Fruit fly (Drosophila melanogaster): ENCODE measurements around the gene CG9497.

CG9497 gene

DNA sequence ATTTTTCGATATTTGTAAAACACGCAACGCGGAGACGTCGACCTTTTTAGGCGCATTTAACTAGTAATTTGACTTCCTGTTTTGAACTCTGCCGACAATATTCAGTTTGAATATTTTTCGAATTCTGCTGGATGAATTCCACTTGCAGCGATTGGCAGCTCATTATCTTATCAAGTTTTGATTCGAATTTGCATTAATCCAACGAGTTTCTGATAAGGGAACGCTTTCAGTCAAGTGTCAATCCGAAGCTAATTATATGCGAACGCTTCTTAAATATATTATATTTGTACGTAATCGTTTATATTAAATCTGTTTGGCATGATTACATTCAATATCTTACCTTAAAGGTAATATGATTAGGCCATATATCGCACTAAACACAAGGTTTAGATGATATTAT is at the start of gene CG9497:
CG9497 (minus strand) TSS at position 101 of the 400 bp plus-strand sequence.
- TF ChIP-seq GATAd (GFP tag; optimal IDR thresholded peaks at IDR 0.05) (no peak), HLH106 (tag; optimal IDR thresholded peaks at IDR 0.05) (no peak), tai (GFP tag; optimal IDR thresholded peaks at IDR 0.05) (no peak), lola (GFP tag; optimal IDR thresholded peaks at IDR 0.05) (no peak), rgr (GFP tag; optimal IDR thresholded peaks at IDR 0.05) (no peak), Sp1 (GFP tag; optimal IDR thresholded peaks at IDR 0.05) (no peak), CG32264 (GFP tag; optimal IDR thresholded peaks at IDR 0.05) (no peak), fru (GFP tag; optimal IDR thresholded peaks at IDR 0.05) (no peak)

DNA sequence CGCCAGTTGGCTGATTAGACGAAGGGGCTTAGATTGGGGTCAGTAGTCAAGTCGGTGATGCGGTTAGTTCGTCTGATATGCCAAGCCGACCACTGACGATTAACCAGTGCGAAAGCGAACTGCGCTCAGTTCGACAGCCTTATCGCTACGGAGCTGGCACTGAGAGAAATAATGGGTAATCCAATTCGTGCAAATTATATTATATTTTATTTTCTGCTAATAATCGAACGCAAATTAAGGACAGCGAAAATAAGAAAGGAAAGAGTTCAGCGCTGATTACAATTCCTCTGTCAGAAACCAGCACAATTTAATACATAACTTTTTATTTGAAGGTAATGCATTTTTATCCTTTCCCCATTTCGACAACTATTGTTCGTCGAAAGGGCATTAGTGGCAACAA is 48.9 kb upstream of the CG9497 start, which contains the start of gene CG42369:
CG42369 (minus strand) TSS at position 101 of the 400 bp plus-strand sequence.
- no peak for TF ChIP-seq Rel (GFP tag; optimal IDR thresholded peaks at IDR 0.05)
- TF ChIP-seq Rel (tag; optimal IDR thresholded peaks at IDR 0.05): no peak
- no peak for TF ChIP-seq lola (GFP tag; optimal IDR thresholded peaks at IDR 0.05)
- TF ChIP-seq foxo (GFP tag; optimal IDR thresholded peaks at IDR 0.05): no peak

DNA sequence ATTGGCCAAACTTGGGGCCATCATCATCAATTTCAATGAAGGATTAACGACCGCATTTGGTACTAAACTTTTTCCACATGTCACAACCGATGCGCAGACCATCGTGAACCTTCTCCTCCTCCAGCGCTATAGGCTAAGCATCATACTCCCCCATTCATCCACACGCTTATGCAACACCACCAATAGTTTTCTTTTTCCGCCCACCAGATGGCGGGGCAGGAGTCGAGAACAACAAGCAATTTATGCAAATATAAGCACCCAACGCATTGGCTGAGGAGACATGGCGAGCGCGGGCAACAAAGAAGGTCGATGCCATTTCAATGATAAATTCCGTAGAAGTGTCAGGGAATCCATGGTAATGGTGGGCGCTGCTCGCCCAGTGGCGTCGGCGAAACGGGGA is 43.2 kb upstream of the CG9497 start:
- TF ChIP-seq woc (GFP tag; optimal IDR thresholded peaks at IDR 0.05): no peak
- TF ChIP-seq lola (GFP tag; optimal IDR thresholded peaks at IDR 0.05): no peak
- TF ChIP-seq brk (GFP tag; optimal IDR thresholded peaks at IDR 0.05): no peak
- no peak for TF ChIP-seq Mio (GFP tag; optimal IDR thresholded peaks at IDR 0.05)
- no peak for TF ChIP-seq Sp1 (GFP tag; optimal IDR thresholded peaks at IDR 0.05)
- TF ChIP-seq CG9705 (GFP tag; optimal IDR thresholded peaks at IDR 0.05): no peak
- TF ChIP-seq Rel (GFP tag; optimal IDR thresholded peaks at IDR 0.05): no peak
- TF ChIP-seq Rel (tag; optimal IDR thresholded peaks at IDR 0.05): no peak
- TF ChIP-seq Vsx2 (GFP tag; optimal IDR thresholded peaks at IDR 0.05; ENCODE audit: partially characterized antibody): no peak
- TF ChIP-seq rgr (GFP tag; optimal IDR thresholded peaks at IDR 0.05): no peak
- TF ChIP-seq foxo (GFP tag; optimal IDR thresholded peaks at IDR 0.05): no peak
- no peak for TF ChIP-seq ey (GFP tag; optimal IDR thresholded peaks at IDR 0.05)
- no peak for TF ChIP-seq CrebA (GFP tag; optimal IDR thresholded peaks at IDR 0.05; ENCODE audit: borderline replicate concordance)
- no peak for TF ChIP-seq Jra (GFP tag; optimal IDR thresholded peaks at IDR 0.05)
- TF ChIP-seq GATAd (GFP tag; optimal IDR thresholded peaks at IDR 0.05): no peak
- no peak for TF ChIP-seq Myc (optimal IDR thresholded peaks at IDR 0.05)
- no peak for TF ChIP-seq HLH106 (tag; optimal IDR thresholded peaks at IDR 0.05)

DNA sequence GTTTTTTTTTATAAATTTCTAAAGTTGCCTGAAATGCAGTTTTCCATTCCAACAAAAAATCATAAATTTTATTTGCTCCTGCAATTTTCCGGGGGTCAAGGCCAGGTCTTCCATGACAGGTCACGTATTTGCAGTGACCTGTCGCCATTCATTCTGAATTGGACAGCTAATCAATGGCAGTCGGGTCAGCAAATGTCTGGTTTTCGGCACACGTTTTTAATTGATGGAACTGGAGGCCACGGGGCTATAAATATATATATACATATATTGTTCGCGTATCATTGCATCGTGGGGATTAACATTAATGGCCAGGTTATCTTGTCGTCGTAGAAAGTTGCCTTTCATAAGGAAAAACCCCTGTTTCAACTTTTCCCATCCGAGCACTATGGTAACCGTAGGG is 38.8 kb upstream of the CG9497 start:
- TF ChIP-seq Rel (GFP tag; optimal IDR thresholded peaks at IDR 0.05): no peak
- TF ChIP-seq Rel (tag; optimal IDR thresholded peaks at IDR 0.05): peak; percentile 72
- TF ChIP-seq Hr78 (GFP tag; optimal IDR thresholded peaks at IDR 0.05): no peak

DNA sequence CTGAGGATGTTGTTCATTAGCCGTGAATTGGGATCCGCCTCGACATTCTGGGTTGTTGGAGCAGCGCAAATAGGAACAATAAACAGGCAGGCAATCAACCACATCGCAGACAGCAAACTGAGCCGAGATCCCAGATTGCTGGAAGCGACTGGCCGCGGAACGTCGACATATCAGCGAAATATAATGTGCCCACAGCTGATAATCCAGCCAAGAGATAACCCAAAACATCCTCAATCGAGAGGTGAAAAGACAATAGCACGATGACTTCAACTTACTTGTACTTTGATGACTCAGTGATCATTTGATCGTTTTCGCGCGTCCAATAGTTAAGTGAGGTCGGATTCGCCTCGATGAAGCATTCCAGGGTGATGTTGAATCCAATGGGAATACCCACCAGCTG is 37.2 kb upstream of the CG9497 start, which contains the start of gene Nepl6:
Nepl6 (minus strand) TSS at position 104 of the 400 bp plus-strand sequence.
- no peak for TF ChIP-seq Rel (GFP tag; optimal IDR thresholded peaks at IDR 0.05)
- TF ChIP-seq Rel (tag; optimal IDR thresholded peaks at IDR 0.05): peak; percentile 49
- no peak for TF ChIP-seq Dif (GFP tag; optimal IDR thresholded peaks at IDR 0.05; ENCODE audit: partially characterized antibody)

DNA sequence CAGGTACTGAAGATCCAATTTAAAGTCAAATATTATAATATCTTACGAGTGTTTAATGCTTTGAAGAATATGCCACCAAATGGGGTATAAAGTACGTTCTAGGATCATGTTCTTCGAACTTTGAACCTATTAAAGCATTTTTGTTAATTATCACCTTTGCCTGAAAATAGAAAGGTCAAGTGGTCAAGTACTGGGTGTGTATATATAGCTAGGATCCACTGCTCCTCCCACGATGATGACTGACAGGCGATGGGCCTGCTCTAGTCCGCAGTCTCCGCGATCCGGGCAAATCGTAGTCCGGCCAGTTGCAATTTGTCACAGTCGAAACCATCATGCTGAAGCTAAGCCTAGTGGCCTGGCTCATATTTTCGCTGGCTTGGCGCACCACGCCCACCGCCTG is 32.7 kb upstream of the CG9497 start, which contains the start of gene Nepl5:
Nepl5 (plus strand) TSS at position 301 of the 400 bp plus-strand sequence.
- no peak for TF ChIP-seq dl (GFP tag; optimal IDR thresholded peaks at IDR 0.05; ENCODE audit: insufficient read depth in 1 of 2, partially characterized antibody in 2 of 2)
- TF ChIP-seq sv (GFP tag; optimal IDR thresholded peaks at IDR 0.05): no peak
- no peak for TF ChIP-seq usp (GFP tag; optimal IDR thresholded peaks at IDR 0.05)
- TF ChIP-seq Vsx2 (GFP tag; optimal IDR thresholded peaks at IDR 0.05; ENCODE audit: partially characterized antibody): no peak
- TF ChIP-seq N (GFP tag; optimal IDR thresholded peaks at IDR 0.05): no peak
- TF ChIP-seq Myc (optimal IDR thresholded peaks at IDR 0.05): no peak
- TF ChIP-seq Abd-B (GFP tag; optimal IDR thresholded peaks at IDR 0.05): no peak
- no peak for TF ChIP-seq psq (GFP tag; optimal IDR thresholded peaks at IDR 0.05)
- no peak for TF ChIP-seq Jra (GFP tag; optimal IDR thresholded peaks at IDR 0.05)
- TF ChIP-seq ey (GFP tag; optimal IDR thresholded peaks at IDR 0.05): no peak

DNA sequence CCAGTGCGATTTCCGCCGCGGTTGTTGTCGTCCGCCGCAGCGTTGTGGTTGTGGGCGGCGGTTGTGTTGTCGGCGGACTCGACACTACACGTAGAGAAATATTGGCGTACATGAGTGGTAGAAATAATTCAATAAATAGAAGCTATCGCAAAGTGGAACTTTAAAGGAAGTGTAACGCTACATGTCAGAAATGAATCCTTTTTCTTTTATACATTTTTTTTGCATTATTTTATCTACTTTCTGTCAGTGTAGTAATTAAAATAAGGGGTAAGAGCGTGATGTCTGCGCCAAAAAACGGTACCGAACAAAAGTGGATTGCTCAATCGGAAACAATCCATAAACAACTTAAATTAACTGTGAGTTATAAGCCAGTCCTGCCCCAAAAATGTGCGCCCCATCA is 31.0 kb upstream of the CG9497 start:
- TF ChIP-seq br (GFP tag; optimal IDR thresholded peaks at IDR 0.05): no peak
- TF ChIP-seq Hr83 (GFP tag; optimal IDR thresholded peaks at IDR 0.05; ENCODE audit: poor library complexity, severe bottlenecking): no peak
- no peak for TF ChIP-seq Myc (optimal IDR thresholded peaks at IDR 0.05)
- no peak for TF ChIP-seq ey (GFP tag; optimal IDR thresholded peaks at IDR 0.05)
- no peak for TF ChIP-seq GATAd (GFP tag; optimal IDR thresholded peaks at IDR 0.05)
- TF ChIP-seq Mio (GFP tag; optimal IDR thresholded peaks at IDR 0.05): no peak
- no peak for TF ChIP-seq h (GFP tag; optimal IDR thresholded peaks at IDR 0.05)
- TF ChIP-seq CG9705 (GFP tag; optimal IDR thresholded peaks at IDR 0.05): no peak
